Fruit fly (Drosophila melanogaster): Measurements from ENCODE around the gene CG33229.

The CG33229 gene

DNA sequence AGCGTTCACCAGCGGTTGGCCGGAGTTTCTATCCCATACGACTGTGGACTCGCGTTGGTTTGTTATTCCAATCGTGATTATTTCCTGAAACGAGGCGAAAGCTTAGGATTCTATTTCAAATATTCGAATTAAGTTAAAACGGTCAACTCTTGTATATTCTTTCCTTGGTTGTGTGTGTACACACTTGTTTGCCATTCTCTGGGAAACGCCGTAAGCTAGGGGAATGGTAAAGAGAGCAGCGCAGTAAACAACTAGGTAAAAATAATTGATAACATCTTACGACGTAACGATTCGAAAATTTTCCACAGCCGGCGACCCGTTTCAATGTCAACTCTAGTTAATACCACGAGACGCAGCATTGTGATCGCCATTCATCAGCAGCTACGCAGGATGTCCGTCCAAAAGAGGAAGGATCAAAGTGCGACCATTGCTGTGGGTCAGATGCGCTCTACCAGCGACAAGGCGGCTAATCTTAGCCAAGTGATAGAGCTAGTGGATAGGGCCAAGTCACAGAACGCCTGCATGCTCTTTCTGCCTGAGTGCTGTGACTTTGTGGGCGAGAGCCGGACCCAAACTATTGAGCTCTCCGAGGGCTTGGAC is 20.0 kb upstream of the CG33229 start, which contains the start of gene NitFhit (continued):
- TF ChIP-seq B-H2 (GFP tag; optimal IDR thresholded peaks at IDR 0.05), result peak; percentile 34
- TF ChIP-seq CG2120 (GFP tag; optimal IDR thresholded peaks at IDR 0.05), result peak; percentile 15
- no peak for TF ChIP-seq Gsc (GFP tag; IDR thresholded peaks at IDR 0.05)
- TF ChIP-seq Hr51 (GFP tag; optimal IDR thresholded peaks at IDR 0.05), result no peak
- no peak for TF ChIP-seq CG4282 (GFP tag; optimal IDR thresholded peaks at IDR 0.05)
- TF ChIP-seq schlank (tag; optimal IDR thresholded peaks at IDR 0.05), result no peak
- no peak for TF ChIP-seq eve (GFP tag; optimal IDR thresholded peaks at IDR 0.05)
- TF ChIP-seq Dll (GFP tag; IDR thresholded peaks at IDR 0.05; ENCODE audit: partially characterized antibody), result no peak; the same call in 3 of the 4 replicates
- no peak for TF ChIP-seq Dfd (GFP tag; optimal IDR thresholded peaks at IDR 0.05)
- peak; percentile 34 for TF ChIP-seq CG4617 (GFP tag; optimal IDR thresholded peaks at IDR 0.05; ENCODE audit: borderline replicate concordance)
- TF ChIP-seq CG11696 (GFP tag; IDR thresholded peaks at IDR 0.05), result no peak
- TF ChIP-seq CG10366 (GFP tag; IDR thresholded peaks at IDR 0.05), result no peak
- peak; percentile 96 for TF ChIP-seq CG9437 (GFP tag; optimal IDR thresholded peaks at IDR 0.05)
- peak; percentile 65 for TF ChIP-seq pzg (GFP tag; optimal IDR thresholded peaks at IDR 0.05)
- no peak for TF ChIP-seq Taf1 (GFP tag; IDR thresholded peaks at IDR 0.05)
- no peak for TF ChIP-seq CG13296 (GFP tag; optimal IDR thresholded peaks at IDR 0.05)
- TF ChIP-seq Pdp1 (GFP tag; optimal IDR thresholded peaks at IDR 0.05), result peak in 1 of 2 experiments; percentile 89
- TF ChIP-seq stwl (tag; optimal IDR thresholded peaks at IDR 0.05), result peak; percentile 31
- no peak for TF ChIP-seq trh (GFP tag; optimal IDR thresholded peaks at IDR 0.05)
- TF ChIP-seq CG14050 (GFP tag; IDR thresholded peaks at IDR 0.05), result no peak
- no peak for TF ChIP-seq CG17359 (tag; optimal IDR thresholded peaks at IDR 0.05)

DNA sequence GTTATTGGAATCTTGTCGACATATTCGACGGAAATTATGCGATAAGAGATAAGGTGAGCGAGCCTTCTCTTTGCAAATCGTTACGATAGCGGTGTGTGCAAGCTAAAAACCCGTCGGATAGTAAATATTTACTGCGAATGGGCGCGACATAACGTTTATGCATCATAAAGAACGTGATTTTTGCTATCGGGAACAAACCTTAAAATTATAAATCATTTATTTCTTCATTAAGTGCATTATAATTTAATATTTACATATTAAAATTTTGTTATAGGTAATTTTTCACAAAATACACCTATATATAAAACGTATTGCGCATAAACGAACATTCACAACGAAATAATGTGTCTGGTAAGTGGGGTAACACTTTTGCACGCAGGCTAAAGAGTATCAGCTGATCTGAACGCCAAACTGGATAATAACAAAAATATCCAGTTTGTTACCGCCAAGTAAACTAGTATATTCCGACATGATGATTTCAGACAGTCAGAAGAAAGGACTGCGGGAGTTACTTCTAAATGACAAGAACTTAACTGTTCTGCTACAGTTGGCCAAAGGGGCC is 17.8 kb upstream of the CG33229 start, which contains the start of the genes Gk1 and CG13876:
Gene Gk1, minus strand, starts transcription at position 122 of the 562 bp plus-strand sequence.
Gene CG13876, plus strand, starts transcription at position 412 of the 562 bp plus-strand sequence.
- TF ChIP-seq Ets97D (GFP tag; optimal IDR thresholded peaks at IDR 0.05) (peak; percentile 25), CG10565 (GFP tag; optimal IDR thresholded peaks at IDR 0.05) (peak; percentile 6), CG2202 (tag; optimal IDR thresholded peaks at IDR 0.05) (peak; percentile 91), Doc3 (GFP tag; IDR thresholded peaks at IDR 0.05; ENCODE audit: partially characterized antibody) (no peak), GATAe (GFP tag; conservative IDR thresholded peaks at IDR 0.05) (peak; percentile 74), CG12104 (GFP tag; optimal IDR thresholded peaks at IDR 0.05) (peak; percentile 93), chm (GFP tag; IDR thresholded peaks at IDR 0.05) (peak; percentile 96), emc (GFP tag; optimal IDR thresholded peaks at IDR 0.05) (peak; percentile 19), Dip2 (GFP tag; IDR thresholded peaks at IDR 0.05) (no peak), Poxn (GFP tag; IDR thresholded peaks at IDR 0.05) (peak; percentile 64; the same call in 1 of the 2 replicates), CG7839 (tag; optimal IDR thresholded peaks at IDR 0.05) (peak; percentile 97), CG6689 (GFP tag; IDR thresholded peaks at IDR 0.05) (peak; percentile 97), gt (GFP tag; IDR thresholded peaks at IDR 0.05) (peak; percentile 71), dysf (GFP tag; IDR thresholded peaks at IDR 0.05) (peak; percentile 95), run (tag; optimal IDR thresholded peaks at IDR 0.05) (peak; percentile 92), ems (GFP tag; optimal IDR thresholded peaks at IDR 0.05) (peak; percentile 72), CG11504 (tag; optimal IDR thresholded peaks at IDR 0.05) (peak; percentile 95), hbn (GFP tag; IDR thresholded peaks at IDR 0.05; ENCODE audit: partially characterized antibody) (no peak), NFAT (GFP tag; IDR thresholded peaks at IDR 0.05) (peak; percentile 79), exex (tag; optimal IDR thresholded peaks at IDR 0.05) (peak; percentile 91), Hand (GFP tag; optimal IDR thresholded peaks at IDR 0.05) (peak; percentile 96), grau (tag; optimal IDR thresholded peaks at IDR 0.05) (peak; percentile 96), Asciz (GFP tag; optimal IDR thresholded peaks at IDR 0.05) (peak; percentile 93), jumu (GFP tag; optimal IDR thresholded peaks at IDR 0.05) (no peak), Xrp1 (GFP tag; IDR thresholded peaks at IDR 0.05) (peak; percentile 97), z (GFP tag; IDR thresholded peaks at IDR 0.05) (0 out of 3 replicates have a peak, but pooled peaks have one; percentile 36), Hr39 (optimal IDR thresholded peaks at IDR 0.05) (no peak), sr (GFP tag; IDR thresholded peaks at IDR 0.05) (no peak), Hsf (GFP tag; optimal IDR thresholded peaks at IDR 0.05) (peak; percentile 67)

Data from whole organism, embryonic.